Worm (Caenorhabditis elegans) whole organism, L4 larva: ENCODE measurements around the gene sec-6.

Experiments
- D1046.2 ChIP-seq: fragments of 200-800 bp; sonication (Bioruptor generic); IDR thresholded peaks from 2 replicates; pipeline ENCODE4 v1.3.6; 2022; ENCODE audit warnings: missing genetic modification characterization, missing compliant biosample characterization
- F26F4.8 ChIP-seq: fragments of 200-800 bp; sonication (Bioruptor generic); conservative IDR thresholded peaks from 2 replicates; pipeline ENCODE4 v1.3.6; 2022; ENCODE audit warnings: missing genetic modification characterization, missing compliant biosample characterization
- F44E2.7 ChIP-seq: fragments of 200-800 bp; sonication (Bioruptor generic); IDR thresholded peaks from 2 replicates; pipeline ENCODE4 v2.1.2; 2022; ENCODE audit warnings: missing genetic modification characterization, missing compliant biosample characterization
- F49E8.2 ChIP-seq: sonication (generic microtip); optimal IDR thresholded peaks from 2 replicates; lab custom pipeline; 2016; ENCODE audit warnings: missing compliant biosample characterization, mild to moderate bottlenecking, missing genetic modification characterization, borderline replicate concordance
- Y48G9A.11 ChIP-seq: fragments of 200-800 bp; sonication (Bioruptor generic); IDR thresholded peaks from 2 replicates; pipeline ENCODE4 v1.3.6; 2022; ENCODE audit warnings: missing genetic modification reagents, missing genetic modification characterization, missing compliant biosample characterization
- Y5F2A.4 ChIP-seq: fragments of 200-800 bp; sonication (Bioruptor generic); optimal IDR thresholded peaks from 2 replicates; lab custom pipeline; 2018; ENCODE audit warnings: mild to moderate bottlenecking, missing genetic modification characterization, missing compliant biosample characterization
- aha-1 ChIP-seq: fragments of 150-350 bp; peaks from one replicate; lab custom pipeline; 2014; ENCODE audit warnings: missing biosample characterization, missing genetic modification characterization
- arid-1 ChIP-seq: fragments of 200-800 bp; sonication (Bioruptor generic); conservative IDR thresholded peaks from 2 replicates; pipeline ENCODE4 v1.3.6; 2022; ENCODE audit warnings: missing genetic modification reagents, missing genetic modification characterization, missing compliant biosample characterization
- ceh-20 ChIP-seq: fragments of 200-800 bp; sonication (Bioruptor generic); IDR thresholded peaks from 2 replicates; pipeline ENCODE4 v1.3.6; 2022; ENCODE audit warnings: missing genetic modification reagents, missing genetic modification characterization, missing compliant biosample characterization
- ceh-32 ChIP-seq: sonication (generic microtip); optimal IDR thresholded peaks from 2 replicates; lab custom pipeline; 2016; ENCODE audit warnings: mild to moderate bottlenecking, missing genetic modification characterization, missing compliant biosample characterization; ENCODE audit not compliant: poor library complexity
- ceh-82 ChIP-seq: sonication (generic microtip); optimal IDR thresholded peaks from 2 replicates; lab custom pipeline; 2017; ENCODE audit warnings: missing biosample characterization, missing genetic modification characterization
- duxl-1 ChIP-seq: sonication (generic microtip); optimal IDR thresholded peaks from 2 replicates; lab custom pipeline; 2016; ENCODE audit warnings: mild to moderate bottlenecking, missing genetic modification characterization, moderate library complexity, missing compliant biosample characterization; ENCODE audit not compliant: poor library complexity
- fos-1 ChIP-seq: fragments of 150-350 bp; optimal IDR thresholded peaks from 2 replicates; lab custom pipeline; 2014; ENCODE audit warnings: missing biosample characterization, missing genetic modification characterization
- gei-8 ChIP-seq: fragments of 200-800 bp; sonication (Bioruptor generic); optimal IDR thresholded peaks from 2 replicates; lab custom pipeline; 2018; ENCODE audit warnings: mild to moderate bottlenecking, missing genetic modification characterization, missing compliant biosample characterization
- hif-1 ChIP-seq, 2 experiments: sonication (generic microtip); optimal IDR thresholded peaks; 2 replicates each; lab custom pipeline; 2016 to 2017; ENCODE audit warnings: missing compliant biosample characterization in 2 of 2, missing genetic modification characterization in 2 of 2, missing genetic modification reagents in 2 of 2, missing genotype in 2 of 2, mild to moderate bottlenecking in 1 of 2
- hlh-11 ChIP-seq: fragments of 200-800 bp; sonication (Bioruptor generic); optimal IDR thresholded peaks from 2 replicates; lab custom pipeline; 2018; ENCODE audit warnings: mild to moderate bottlenecking, missing genetic modification characterization, missing compliant biosample characterization
- lir-3 ChIP-seq: sonication (generic microtip); optimal IDR thresholded peaks from 2 replicates; lab custom pipeline; 2016; ENCODE audit warnings: mild to moderate bottlenecking, missing genetic modification characterization, missing compliant biosample characterization
- lsy-2 ChIP-seq, 2 experiments: fragments of 150-350 bp in 1 of 2; sonication (generic microtip) in 1 of 2; optimal IDR thresholded peaks; 2 replicates each; lab custom pipeline; 2014 to 2017; ENCODE audit warnings: missing biosample characterization in 2 of 2, missing genetic modification characterization in 2 of 2
- mdt-29 ChIP-seq: fragments of 200-800 bp; sonication (Bioruptor generic); IDR thresholded peaks from 2 replicates; pipeline ENCODE4 v1.3.6; 2022; ENCODE audit warnings: missing genetic modification reagents, missing genetic modification characterization, missing compliant biosample characterization
- mep-1 ChIP-seq: fragments of 150-350 bp; sonication (generic microtip); optimal IDR thresholded peaks from 3 replicates; lab custom pipeline; 2014; ENCODE audit warnings: missing biosample characterization, missing genetic modification characterization
- nhr-10 ChIP-seq: fragments of 150-350 bp; optimal IDR thresholded peaks from 2 replicates; lab custom pipeline; 2014; ENCODE audit warnings: missing biosample characterization, missing genetic modification characterization
- nhr-11 ChIP-seq: fragments of 150-350 bp; optimal IDR thresholded peaks from 2 replicates; lab custom pipeline; 2014; ENCODE audit warnings: missing biosample characterization, missing genetic modification characterization
- nhr-111 ChIP-seq: fragments of 200-800 bp; sonication (Bioruptor generic); optimal IDR thresholded peaks from 2 replicates; lab custom pipeline; 2018; ENCODE audit warnings: mild to moderate bottlenecking, missing genetic modification characterization, missing compliant biosample characterization
- nhr-237 ChIP-seq: sonication (generic microtip); optimal IDR thresholded peaks from 2 replicates; lab custom pipeline; 2017; ENCODE audit warnings: missing biosample characterization, missing genetic modification characterization
- nhr-28 ChIP-seq: fragments of 150-350 bp; optimal IDR thresholded peaks from 2 replicates; lab custom pipeline; 2014; ENCODE audit warnings: missing biosample characterization, missing genetic modification characterization
- nhr-41 ChIP-seq: fragments of 200-800 bp; sonication (Bioruptor generic); IDR thresholded peaks from 2 replicates; pipeline ENCODE4 v1.3.6; 2022; ENCODE audit warnings: missing genetic modification reagents, missing genetic modification characterization, missing compliant biosample characterization
- nhr-48 ChIP-seq: sonication (generic microtip); optimal IDR thresholded peaks from 2 replicates; lab custom pipeline; 2016; ENCODE audit warnings: mild to moderate bottlenecking, missing genetic modification characterization, missing compliant biosample characterization
- nhr-76 ChIP-seq: fragments of 150-350 bp; optimal IDR thresholded peaks from 2 replicates; lab custom pipeline; 2014; ENCODE audit warnings: missing biosample characterization, missing genetic modification characterization
- nhr-77 ChIP-seq: fragments of 150-350 bp; optimal IDR thresholded peaks from 2 replicates; lab custom pipeline; 2014; ENCODE audit warnings: missing biosample characterization, missing genetic modification characterization
- pha-4 ChIP-seq, 2 experiments: fragments of 150-350 bp in 1 of 2; fragments of 200-800 bp in 1 of 2; sonication (Bioruptor generic) in 1 of 2; IDR thresholded peaks in 1 of 2; optimal IDR thresholded peaks in 1 of 2; 2 replicates each; pipeline versions ENCODE4 v1.3.6 to Lab custom; 2014 to 2022; ENCODE audit warnings: missing genetic modification characterization in 2 of 2, missing genetic modification reagents in 2 of 2, missing biosample characterization in 1 of 2, missing compliant biosample characterization in 1 of 2
- pqm-1 ChIP-seq: sonication (generic microtip); optimal IDR thresholded peaks from 2 replicates; lab custom pipeline; 2017; ENCODE audit warnings: missing biosample characterization, missing genetic modification characterization
- rbr-2 ChIP-seq: sonication (generic microtip); optimal IDR thresholded peaks from 2 replicates; lab custom pipeline; 2016; ENCODE audit warnings: missing genotype, missing genetic modification characterization, missing compliant biosample characterization
- sdz-12 ChIP-seq: fragments of 200-800 bp; sonication (Bioruptor generic); optimal IDR thresholded peaks from 2 replicates; lab custom pipeline; 2018; ENCODE audit warnings: mild to moderate bottlenecking, missing genetic modification characterization, missing compliant biosample characterization
- snpc-1.2 ChIP-seq: fragments of 200-800 bp; sonication (Bioruptor generic); IDR thresholded peaks from 2 replicates; pipeline ENCODE4 v1.3.6; 2022; ENCODE audit warnings: missing genetic modification reagents, missing genetic modification characterization, missing compliant biosample characterization
- tag-97 ChIP-seq: fragments of 200-800 bp; sonication (Bioruptor generic); IDR thresholded peaks from 2 replicates; pipeline ENCODE4 v1.3.6; 2022; ENCODE audit warnings: missing genetic modification characterization, missing compliant biosample characterization
- unc-130 ChIP-seq: sonication (generic microtip); optimal IDR thresholded peaks from 2 replicates; lab custom pipeline; 2016; ENCODE audit warnings: missing genetic modification reagents, missing genetic modification characterization, missing compliant biosample characterization
- unc-62 ChIP-seq, 3 experiments: fragments of 150-350 bp in 1 of 3; sonication (generic microtip); optimal IDR thresholded peaks in 2 of 3; peaks in 1 of 3; 1 replicate in 1 of 3; 2 replicates in 2 of 3; lab custom pipeline; 2014 to 2017; ENCODE audit warnings: missing biosample characterization in 3 of 3, missing genetic modification characterization in 3 of 3, missing genetic modification reagents in 3 of 3, missing genotype in 1 of 3
- zfp-3 ChIP-seq: fragments of 200-800 bp; sonication (Bioruptor generic); conservative IDR thresholded peaks from 2 replicates; pipeline ENCODE4 v1.3.6; 2022; ENCODE audit warnings: missing genetic modification reagents, missing genetic modification characterization, missing compliant biosample characterization
- zip-11 ChIP-seq: fragments of 200-800 bp; sonication (Bioruptor generic); IDR thresholded peaks from 2 replicates; pipeline ENCODE4 v1.3.6; 2022; ENCODE audit warnings: missing genetic modification characterization, missing compliant biosample characterization

Gene sec-6

DNA sequence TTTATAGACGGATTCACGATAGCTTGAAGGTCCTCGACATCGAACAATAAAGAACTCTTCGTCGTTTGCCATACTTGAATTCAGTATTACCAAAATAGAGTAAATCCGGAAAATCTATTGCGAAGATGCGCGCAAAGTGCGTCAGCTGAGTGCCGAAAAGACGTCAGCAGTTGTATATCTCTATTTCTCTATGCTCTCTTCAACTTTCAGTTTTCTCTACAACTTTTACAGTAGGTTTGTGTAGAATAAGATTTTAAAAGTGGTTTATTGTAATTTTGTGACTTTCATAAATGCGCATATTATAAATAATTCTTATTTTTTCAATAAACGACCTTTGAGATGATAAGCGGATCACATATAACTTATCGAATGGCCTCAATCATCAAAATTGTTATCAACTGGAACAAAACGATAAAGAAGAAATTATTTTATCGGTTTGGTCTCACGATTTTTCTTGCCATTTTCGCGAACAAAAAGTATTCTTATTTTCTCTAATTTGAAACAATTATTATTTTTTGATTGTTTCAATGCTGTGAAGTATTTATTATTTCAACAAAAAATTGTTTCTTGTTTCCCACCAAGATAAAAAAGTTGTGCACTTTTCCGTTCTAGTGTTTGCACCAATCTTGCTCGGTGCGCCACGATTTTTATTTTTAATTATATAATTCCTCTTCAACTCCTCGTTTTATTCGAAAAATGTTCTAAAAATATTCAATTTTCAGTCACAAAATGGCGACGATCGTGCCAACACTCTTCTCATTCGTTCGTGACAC lies 14.1 kb downstream of the sec-6 start, which contains the start of the genes agt-2 and F09E5.3 (continued):
- no peak for TF ChIP-seq nhr-76 (tag; lab: Kevin White, UChicago)
- TF ChIP-seq nhr-11, result peak; percentile 89
- TF ChIP-seq D1046.2 (GFP tag; lab: Robert Waterston, UW), result no peak
- TF ChIP-seq nhr-77 (tag; lab: Kevin White, UChicago), result peak; percentile 82
- no peak for TF ChIP-seq F26F4.8 (GFP tag; lab: Robert Waterston, UW)
- peak; percentile 54; the same call in 1 of the 2 replicates for TF ChIP-seq arid-1
- no peak for TF ChIP-seq lir-3 (tag; lab: Kevin White, UChicago)
- no peak for TF ChIP-seq sdz-12 (GFP tag; lab: Kevin White, UChicago)
- no peak for TF ChIP-seq F44E2.7
- peak in 1 of 2 experiments; percentile 88 for TF ChIP-seq unc-62 (GFP tag; optimal IDR thresholded peaks at IDR 0.05 in 1 of 2; lab: Kevin White, UChicago)
- TF ChIP-seq unc-62 (tag; optimal IDR thresholded peaks at IDR 0.05; lab: Kevin White, UChicago), result no peak
- TF ChIP-seq nhr-10 (tag; lab: Kevin White, UChicago), result no peak
- peak; percentile 58 for TF ChIP-seq duxl-1 (tag; lab: Kevin White, UChicago)
- TF ChIP-seq mep-1, result peak; percentile 95
- peak; percentile 27 for TF ChIP-seq unc-130
- TF ChIP-seq rbr-2 (tag; lab: Kevin White, UChicago), result peak; percentile 89
- TF ChIP-seq zfp-3, result peak; percentile 74
- TF ChIP-seq aha-1, result peak; percentile 86
- TF ChIP-seq snpc-1.2 (GFP tag; lab: Robert Waterston, UW), result no peak
- TF ChIP-seq pha-4 (GFP tag; IDR thresholded peaks at IDR 0.05; lab: Robert Waterston, UW), result peak; percentile 65
- peak; percentile 15 for TF ChIP-seq pha-4 (tag; optimal IDR thresholded peaks at IDR 0.05; lab: Kevin White, UChicago)
- no peak for TF ChIP-seq nhr-111 (GFP tag; lab: Kevin White, UChicago)
- TF ChIP-seq pqm-1 (tag; lab: Kevin White, UChicago), result peak; percentile 74
- TF ChIP-seq Y5F2A.4 (GFP tag; lab: Kevin White, UChicago), result peak; percentile 9
- peak; percentile 85 for TF ChIP-seq ceh-20 (GFP tag; lab: Robert Waterston, UW)
- TF ChIP-seq hif-1 (tag; optimal IDR thresholded peaks at IDR 0.05; lab: Kevin White, UChicago), result peak in 1 of 2 experiments; percentile 58
- TF ChIP-seq ceh-32, result no peak

DNA sequence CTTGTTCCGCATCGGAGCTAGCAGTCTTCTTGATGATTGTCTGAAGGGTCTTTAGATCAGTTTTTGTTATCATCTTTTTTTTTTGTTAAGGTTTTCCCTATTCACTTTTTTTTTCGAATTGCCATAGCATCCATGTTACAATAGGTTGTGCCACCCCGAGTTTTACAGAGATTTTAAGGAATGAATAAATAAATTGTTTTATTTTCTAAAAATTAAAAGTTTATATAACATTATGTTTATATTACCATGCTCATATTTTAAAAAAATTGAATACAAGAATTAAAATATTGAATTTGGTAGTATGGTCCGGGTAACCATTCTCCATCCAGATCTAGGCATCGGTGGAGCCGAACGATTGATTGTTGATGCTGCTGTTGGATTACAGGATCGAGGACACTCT lies 15.6 kb downstream of the sec-6 start, which contains the start of gene algn-2:
algn-2 (plus strand) TSS at position 301 of the 400 bp plus-strand sequence.
- TF ChIP-seq nhr-41 (GFP tag; lab: Robert Waterston, UW), result no peak
- no peak for TF ChIP-seq F49E8.2 (tag; lab: Kevin White, UChicago)
- TF ChIP-seq ceh-82, result no peak
- no peak for TF ChIP-seq ceh-32
- TF ChIP-seq nhr-237 (tag; lab: Kevin White, UChicago), result no peak
- TF ChIP-seq nhr-11, result no peak
- TF ChIP-seq tag-97 (GFP tag; lab: Robert Waterston, UW), result no peak
- no peak for TF ChIP-seq hlh-11
- no peak for TF ChIP-seq D1046.2 (GFP tag; lab: Robert Waterston, UW)
- no peak for TF ChIP-seq Y5F2A.4 (GFP tag; lab: Kevin White, UChicago)
- no peak for TF ChIP-seq Y48G9A.11
- no peak for TF ChIP-seq nhr-77 (tag; lab: Kevin White, UChicago)
- TF ChIP-seq fos-1, result no peak
- TF ChIP-seq zip-11 (GFP tag; lab: Robert Waterston, UW), result no peak
- TF ChIP-seq nhr-48 (tag; lab: Kevin White, UChicago), result no peak
- no peak for TF ChIP-seq nhr-28 (tag; lab: Kevin White, UChicago)
- no peak for TF ChIP-seq gei-8 (GFP tag; lab: Kevin White, UChicago)
- no peak for TF ChIP-seq lsy-2 (tag; optimal IDR thresholded peaks at IDR 0.05; lab: Kevin White, UChicago)
- no peak for TF ChIP-seq mdt-29 (GFP tag; lab: Robert Waterston, UW)
- TF ChIP-seq F44E2.7, result no peak
